Fruit fly (Drosophila melanogaster) Kc167 (cell line): Measurements from ENCODE around the gene CG4565.

ENCODE experiments used
- h ChIP-seq: fragments of >200 bp; optimal IDR thresholded peaks from 3 replicates; lab custom pipeline; 2018; ENCODE audit warnings: missing external identifiers
- ttk ChIP-seq: sonication (Bioruptor generic); optimal IDR thresholded peaks from 2 replicates; lab custom pipeline; 2017; ENCODE audit warnings: missing external identifiers

DNA sequence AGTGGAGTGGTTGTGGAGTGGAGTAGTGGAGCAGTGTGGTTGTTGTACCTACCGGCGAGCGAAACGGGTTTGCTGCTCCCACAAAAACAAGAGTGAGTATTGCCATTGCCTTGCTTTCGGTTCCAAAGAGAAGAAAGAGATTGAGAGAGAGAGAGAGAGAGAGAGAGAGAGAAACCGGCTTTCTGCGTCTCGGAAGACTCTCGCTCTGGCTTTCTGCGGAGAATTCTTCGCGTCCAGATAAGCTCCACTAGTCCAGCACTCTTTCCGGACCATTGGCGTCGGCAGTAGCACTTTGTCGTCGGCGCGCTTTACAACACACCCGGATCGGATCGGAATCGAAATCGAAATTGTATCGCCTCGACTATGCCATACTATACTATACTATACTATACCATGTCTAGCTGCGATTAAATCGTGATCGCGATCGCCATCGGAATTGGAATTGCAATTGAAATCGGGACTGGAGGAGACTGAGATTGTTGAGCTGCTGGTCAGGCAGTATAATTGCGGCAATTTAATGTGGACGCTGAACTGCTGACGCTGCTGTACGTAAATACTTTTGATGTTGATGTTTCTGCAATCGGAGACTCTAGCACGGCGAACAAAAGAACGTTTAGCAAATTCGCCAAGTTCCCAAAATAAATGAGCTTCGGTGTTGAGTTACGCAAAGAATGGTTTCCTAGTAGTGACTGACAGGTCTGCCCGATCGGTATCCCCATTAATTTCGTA, 25.6 kb upstream of the CG4565 start, which contains the start of gene Cad86C:
- no peak for TF ChIP-seq h (lab: Kevin White, UChicago)
- no peak for TF ChIP-seq ttk (lab: Kevin White, UChicago)
